Worm (Caenorhabditis elegans) whole organism, L1 larva: ENCODE data around the gene Y43D4A.6.
A peak's percentile ranks its signal among the peaks of the same experiment; 100 is the strongest.

ENCODE experiments used
- ama-1 ChIP-seq: fragments of 150-350 bp; optimal IDR thresholded peaks from 2 replicates; lab custom pipeline; 2014
- ceh-63 ChIP-seq: fragments of 200-800 bp; sonication (Bioruptor generic); optimal IDR thresholded peaks from 2 replicates; lab custom pipeline; 2018; ENCODE audit warnings: mild to moderate bottlenecking, missing genetic modification characterization, missing compliant biosample characterization
- ceh-90 ChIP-seq: sonication (generic microtip); optimal IDR thresholded peaks from 2 replicates; lab custom pipeline; 2016; ENCODE audit warnings: missing genetic modification characterization, missing compliant biosample characterization
- efl-1 ChIP-seq, 4 experiments: fragments of 150-350 bp; optimal IDR thresholded peaks in 3 of 4; peaks in 1 of 4; 1 replicate in 1 of 4; 2 replicates in 3 of 4; lab custom pipeline; 2014; ENCODE audit warnings: missing biosample characterization in 2 of 4, missing genetic modification characterization in 2 of 4, missing genetic modification reagents in 2 of 4
- egl-13 ChIP-seq: sonication (generic microtip); optimal IDR thresholded peaks from 2 replicates; lab custom pipeline; 2016; ENCODE audit warnings: missing genotype, missing genetic modification reagents, missing genetic modification characterization, missing compliant biosample characterization
- egl-27 ChIP-seq, 2 experiments: fragments of 150-350 bp in 1 of 2; sonication (generic microtip); optimal IDR thresholded peaks; 3 replicates each; lab custom pipeline; 2017 to 2018; ENCODE audit warnings: missing biosample characterization in 2 of 2, missing genetic modification characterization in 2 of 2, missing genetic modification reagents in 2 of 2
- fkh-4 ChIP-seq: sonication (generic microtip); optimal IDR thresholded peaks from 2 replicates; lab custom pipeline; 2016; ENCODE audit warnings: missing compliant biosample characterization, missing genetic modification characterization, borderline replicate concordance
- grh-1 ChIP-seq: fragments of 200-800 bp; sonication (Bioruptor generic); IDR thresholded peaks from 2 replicates; pipeline ENCODE4 v1.3.6; 2022; ENCODE audit warnings: missing genetic modification reagents, missing genetic modification characterization, missing compliant biosample characterization
- hlh-17 ChIP-seq: fragments of 200-800 bp; sonication (Bioruptor generic); optimal IDR thresholded peaks from 2 replicates; lab custom pipeline; 2018; ENCODE audit warnings: missing genetic modification characterization, mild to moderate bottlenecking, missing compliant biosample characterization, moderate library complexity, borderline replicate concordance
- hpl-2 ChIP-seq: fragments of 150-350 bp; optimal IDR thresholded peaks from 2 replicates; lab custom pipeline; 2014; ENCODE audit warnings: missing biosample characterization, missing genetic modification reagents, missing genetic modification characterization
- lin-13 ChIP-seq: fragments of 150-350 bp; optimal IDR thresholded peaks from 2 replicates; lab custom pipeline; 2014; ENCODE audit warnings: missing biosample characterization, missing genetic modification reagents, missing genetic modification characterization
- lin-15B ChIP-seq: fragments of 150-350 bp; sonication (generic microtip); optimal IDR thresholded peaks from 3 replicates; lab custom pipeline; 2014; ENCODE audit warnings: missing biosample characterization, missing genetic modification characterization
- lin-35 ChIP-seq, 2 experiments: fragments of 150-350 bp; optimal IDR thresholded peaks; 2 replicates each; lab custom pipeline; 2014; ENCODE audit warnings: missing biosample characterization in 2 of 2, missing genetic modification characterization in 2 of 2, missing genetic modification reagents in 2 of 2
- lsy-2 ChIP-seq, 2 experiments: fragments of 150-350 bp; optimal IDR thresholded peaks; 2 replicates each; lab custom pipeline; 2014; ENCODE audit warnings: missing biosample characterization in 2 of 2, missing genetic modification characterization in 2 of 2
- nhr-19 ChIP-seq: fragments of 200-800 bp; sonication (Bioruptor generic); conservative IDR thresholded peaks from 2 replicates; pipeline ENCODE4 v1.3.6; 2022; ENCODE audit warnings: missing genetic modification characterization, missing compliant biosample characterization
- tlp-1 ChIP-seq: fragments of 150-350 bp; optimal IDR thresholded peaks from 2 replicates; lab custom pipeline; 2014; ENCODE audit warnings: missing biosample characterization, missing genetic modification characterization
- unc-130 ChIP-seq: fragments of 150-350 bp; optimal IDR thresholded peaks from 2 replicates; lab custom pipeline; 2017; ENCODE audit warnings: missing biosample characterization, missing genetic modification characterization, inconsistent platforms
- unc-86 ChIP-seq: sonication (generic microtip); optimal IDR thresholded peaks from 2 replicates; lab custom pipeline; 2016; ENCODE audit warnings: missing genetic modification characterization, missing compliant biosample characterization
- ztf-4 ChIP-seq: fragments of 150-350 bp; optimal IDR thresholded peaks from 2 replicates; lab custom pipeline; 2014; ENCODE audit warnings: missing biosample characterization, missing genetic modification characterization

The Y43D4A.6 gene

ce11 chrIV:16829896-16830295, 42.8 kb downstream of the Y43D4A.6 start, which contains the start of gene Y116A8A.7:
Y116A8A.7 (plus strand) TSS chrIV:16830196.
- TF ChIP-seq lin-15B (tag; lab: Kevin White, UChicago) (no peak), ceh-90 (no peak), grh-1 (no peak), efl-1 (optimal IDR thresholded peaks at IDR 0.05; lab: Kevin White, UChicago) (no peak), efl-1 (GFP tag; optimal IDR thresholded peaks at IDR 0.05 in 1 of 2; lab: Kevin White, UChicago) (peak in 1 of 2 experiments; percentile 57), lin-13 (no peak)

- TF ChIP-seq nhr-19 (GFP tag; lab: Robert Waterston, UW) (no peak), tlp-1 (tag; lab: Kevin White, UChicago) (no peak), ceh-63 (no peak), unc-86 (tag; lab: Kevin White, UChicago) (no peak), lsy-2 (tag; optimal IDR thresholded peaks at IDR 0.05; lab: Kevin White, UChicago) (no peak), lin-35 (GFP tag; optimal IDR thresholded peaks at IDR 0.05; lab: Kevin White, UChicago) (no peak), egl-13 (tag; lab: Kevin White, UChicago) (no peak), egl-27 (tag; optimal IDR thresholded peaks at IDR 0.05; lab: Kevin White, UChicago) (no peak), hlh-17 (GFP tag; lab: Kevin White, UChicago) (no peak), ztf-4 (tag; lab: Kevin White, UChicago) (no peak), fkh-4 (no peak), ama-1 (lab: Kevin White, UChicago) (no peak), unc-130 (tag; lab: Kevin White, UChicago) (no peak), hpl-2 (GFP tag; lab: Kevin White, UChicago) (no peak)
These were observed 44.2 kb downstream of the Y43D4A.6 start, which contains the start of gene clec-194 for ce11 chrIV:16831366-16831765. clec-194 (plus strand) TSS chrIV:16831666.
